Worm (Caenorhabditis elegans) whole organism, L4 larva: ENCODE measurements around the gene W06B4.2.
A peak's percentile ranks its signal among the peaks of the same experiment; 100 is the strongest.

Source experiments
- F49E8.2 ChIP-seq: sonication (generic microtip); optimal IDR thresholded peaks from 2 replicates; lab custom pipeline; 2016; ENCODE audit warnings: missing compliant biosample characterization, mild to moderate bottlenecking, missing genetic modification characterization, borderline replicate concordance
- R02D3.7 ChIP-seq: fragments of 150-350 bp; sonication (generic microtip); optimal IDR thresholded peaks from 3 replicates; lab custom pipeline; 2014; ENCODE audit warnings: missing biosample characterization, missing genetic modification characterization
- T20F7.1 ChIP-seq: fragments of 200-800 bp; sonication (Bioruptor generic); optimal IDR thresholded peaks from 2 replicates; lab custom pipeline; 2018; ENCODE audit warnings: mild to moderate bottlenecking, missing genetic modification characterization, missing compliant biosample characterization
- ZK546.5 ChIP-seq, 2 experiments: sonication (generic microtip); optimal IDR thresholded peaks; 2 replicates each; lab custom pipeline; 2017; ENCODE audit warnings: missing biosample characterization in 2 of 2, missing genetic modification characterization in 2 of 2
- aha-1 ChIP-seq: fragments of 150-350 bp; peaks from one replicate; lab custom pipeline; 2014; ENCODE audit warnings: missing biosample characterization, missing genetic modification characterization
- aly-2 ChIP-seq: sonication (generic microtip); optimal IDR thresholded peaks from 2 replicates; lab custom pipeline; 2018; ENCODE audit warnings: missing biosample characterization, missing genetic modification characterization
- attf-4 ChIP-seq: sonication (generic microtip); optimal IDR thresholded peaks from 3 replicates; lab custom pipeline; 2017; ENCODE audit warnings: missing biosample characterization, missing genetic modification characterization
- ceh-20 ChIP-seq: fragments of 200-800 bp; sonication (Bioruptor generic); IDR thresholded peaks from 2 replicates; pipeline ENCODE4 v1.3.6; 2022; ENCODE audit warnings: missing genetic modification reagents, missing genetic modification characterization, missing compliant biosample characterization
- ceh-28 ChIP-seq: fragments of 150-350 bp; optimal IDR thresholded peaks from 2 replicates; lab custom pipeline; 2014; ENCODE audit warnings: missing biosample characterization, missing genetic modification reagents, missing genetic modification characterization
- ceh-32 ChIP-seq: sonication (generic microtip); optimal IDR thresholded peaks from 2 replicates; lab custom pipeline; 2016; ENCODE audit warnings: mild to moderate bottlenecking, missing genetic modification characterization, missing compliant biosample characterization; ENCODE audit not compliant: poor library complexity
- ceh-82 ChIP-seq: sonication (generic microtip); optimal IDR thresholded peaks from 2 replicates; lab custom pipeline; 2017; ENCODE audit warnings: missing biosample characterization, missing genetic modification characterization
- ces-1 ChIP-seq: fragments of 150-350 bp; sonication (generic microtip); optimal IDR thresholded peaks from 4 replicates; lab custom pipeline; 2014; ENCODE audit warnings: missing biosample characterization, missing genetic modification reagents, missing genetic modification characterization
- cey-2 ChIP-seq: sonication (generic microtip); optimal IDR thresholded peaks from 3 replicates; lab custom pipeline; 2017; ENCODE audit warnings: missing genetic modification characterization, mild to moderate bottlenecking, missing compliant biosample characterization, antibody characterized with exemption, borderline replicate concordance; ENCODE audit not compliant: insufficient read depth
- ctbp-1 ChIP-seq: fragments of 200-800 bp; sonication (Bioruptor generic); IDR thresholded peaks from 2 replicates; pipeline ENCODE4 v1.3.6; 2022; ENCODE audit warnings: missing genetic modification reagents, missing genetic modification characterization, missing compliant biosample characterization
- daf-16 ChIP-seq, 3 experiments: sonication (generic microtip); optimal IDR thresholded peaks; 2 replicates each; lab custom pipeline; 2016 to 2017; ENCODE audit warnings: missing genetic modification characterization in 3 of 3, missing genetic modification reagents in 3 of 3, mild to moderate bottlenecking in 2 of 3, missing compliant biosample characterization in 2 of 3, missing biosample characterization in 1 of 3, moderate library complexity in 1 of 3
- daf-19 ChIP-seq: fragments of 200-800 bp; sonication (Bioruptor generic); conservative IDR thresholded peaks from 2 replicates; pipeline ENCODE4 v1.3.6; 2022; ENCODE audit warnings: missing genetic modification characterization, missing compliant biosample characterization
- daf-8 ChIP-seq: fragments of 200-800 bp; sonication (Bioruptor generic); IDR thresholded peaks from 2 replicates; pipeline ENCODE4 v1.3.6; 2022; ENCODE audit warnings: missing genetic modification characterization, missing compliant biosample characterization
- dmd-6 ChIP-seq: fragments of 200-800 bp; sonication (Bioruptor generic); IDR thresholded peaks from 2 replicates; pipeline ENCODE4 v1.3.6; 2022; ENCODE audit warnings: missing genetic modification reagents, missing genetic modification characterization, missing compliant biosample characterization
- dmd-8 ChIP-seq: fragments of 200-800 bp; sonication (Bioruptor generic); IDR thresholded peaks from 2 replicates; pipeline ENCODE4 v1.3.6; 2022; ENCODE audit warnings: missing genetic modification characterization, missing compliant biosample characterization
- dpl-1 ChIP-seq: fragments of 150-350 bp; optimal IDR thresholded peaks from 2 replicates; lab custom pipeline; 2014; ENCODE audit warnings: missing biosample characterization, missing genetic modification reagents, missing genetic modification characterization
- dve-1 ChIP-seq: sonication (generic microtip); optimal IDR thresholded peaks from 2 replicates; lab custom pipeline; 2017; ENCODE audit warnings: antibody characterized with exemption, mild to moderate bottlenecking, missing genetic modification characterization, missing compliant biosample characterization; ENCODE audit not compliant: insufficient read depth
- fkh-10 ChIP-seq: fragments of 150-350 bp; optimal IDR thresholded peaks from 2 replicates; lab custom pipeline; 2014; ENCODE audit warnings: missing biosample characterization, missing genetic modification reagents, missing genetic modification characterization
- fos-1 ChIP-seq: fragments of 150-350 bp; optimal IDR thresholded peaks from 2 replicates; lab custom pipeline; 2014; ENCODE audit warnings: missing biosample characterization, missing genetic modification characterization
- gei-8 ChIP-seq: fragments of 200-800 bp; sonication (Bioruptor generic); optimal IDR thresholded peaks from 2 replicates; lab custom pipeline; 2018; ENCODE audit warnings: mild to moderate bottlenecking, missing genetic modification characterization, missing compliant biosample characterization
- hif-1 ChIP-seq, 2 experiments: sonication (generic microtip); optimal IDR thresholded peaks; 2 replicates each; lab custom pipeline; 2016 to 2017; ENCODE audit warnings: missing compliant biosample characterization in 2 of 2, missing genetic modification characterization in 2 of 2, missing genetic modification reagents in 2 of 2, missing genotype in 2 of 2, mild to moderate bottlenecking in 1 of 2
- hlh-11 ChIP-seq: fragments of 200-800 bp; sonication (Bioruptor generic); optimal IDR thresholded peaks from 2 replicates; lab custom pipeline; 2018; ENCODE audit warnings: mild to moderate bottlenecking, missing genetic modification characterization, missing compliant biosample characterization
- hlh-30 ChIP-seq: sonication (generic microtip); optimal IDR thresholded peaks from 2 replicates; lab custom pipeline; 2017; ENCODE audit warnings: antibody characterized with exemption, mild to moderate bottlenecking, missing genetic modification characterization, missing compliant biosample characterization; ENCODE audit not compliant: insufficient read depth
- hmg-1.1 ChIP-seq: fragments of 200-800 bp; sonication (Bioruptor generic); IDR thresholded peaks from 2 replicates; pipeline ENCODE4 v1.3.6; 2022; ENCODE audit warnings: missing genetic modification reagents, missing genetic modification characterization, missing compliant biosample characterization
- lin-13 ChIP-seq: fragments of 150-350 bp; optimal IDR thresholded peaks from 2 replicates; lab custom pipeline; 2014; ENCODE audit warnings: missing biosample characterization, missing genetic modification reagents, missing genetic modification characterization
- lin-38 ChIP-seq: fragments of 200-800 bp; sonication (Bioruptor generic); IDR thresholded peaks from 2 replicates; pipeline ENCODE4 v1.3.6; 2022; ENCODE audit warnings: missing genetic modification reagents, missing genetic modification characterization, missing compliant biosample characterization
- lin-39 ChIP-seq: fragments of 150-350 bp; optimal IDR thresholded peaks from 2 replicates; lab custom pipeline; 2014; ENCODE audit warnings: missing biosample characterization, missing genetic modification reagents, missing genetic modification characterization
- lsy-2 ChIP-seq, 2 experiments: fragments of 150-350 bp in 1 of 2; sonication (generic microtip) in 1 of 2; optimal IDR thresholded peaks; 2 replicates each; lab custom pipeline; 2014 to 2017; ENCODE audit warnings: missing biosample characterization in 2 of 2, missing genetic modification characterization in 2 of 2
- madf-9 ChIP-seq: fragments of 200-800 bp; sonication (Bioruptor generic); conservative IDR thresholded peaks from 2 replicates; pipeline ENCODE4 v1.3.6; 2022; ENCODE audit warnings: missing genetic modification reagents, missing genetic modification characterization, missing compliant biosample characterization
- mep-1 ChIP-seq: fragments of 150-350 bp; sonication (generic microtip); optimal IDR thresholded peaks from 3 replicates; lab custom pipeline; 2014; ENCODE audit warnings: missing biosample characterization, missing genetic modification characterization
- nhr-10 ChIP-seq: fragments of 150-350 bp; optimal IDR thresholded peaks from 2 replicates; lab custom pipeline; 2014; ENCODE audit warnings: missing biosample characterization, missing genetic modification characterization
- nhr-102 ChIP-seq: sonication (generic microtip); optimal IDR thresholded peaks from 2 replicates; lab custom pipeline; 2016; ENCODE audit warnings: mild to moderate bottlenecking, missing genetic modification characterization, moderate library complexity, missing compliant biosample characterization
- nhr-42 ChIP-seq: fragments of 200-800 bp; sonication (Bioruptor generic); IDR thresholded peaks from 2 replicates; pipeline ENCODE4 v1.3.6; 2022; ENCODE audit warnings: missing genetic modification characterization, missing compliant biosample characterization
- nhr-6 ChIP-seq: fragments of 150-350 bp; optimal IDR thresholded peaks from 2 replicates; lab custom pipeline; 2014; ENCODE audit warnings: missing biosample characterization, missing genetic modification characterization
- nhr-76 ChIP-seq: fragments of 150-350 bp; optimal IDR thresholded peaks from 2 replicates; lab custom pipeline; 2014; ENCODE audit warnings: missing biosample characterization, missing genetic modification characterization
- pha-4 ChIP-seq, 2 experiments: fragments of 150-350 bp in 1 of 2; fragments of 200-800 bp in 1 of 2; sonication (Bioruptor generic) in 1 of 2; IDR thresholded peaks in 1 of 2; optimal IDR thresholded peaks in 1 of 2; 2 replicates each; pipeline versions ENCODE4 v1.3.6 to Lab custom; 2014 to 2022; ENCODE audit warnings: missing genetic modification characterization in 2 of 2, missing genetic modification reagents in 2 of 2, missing biosample characterization in 1 of 2, missing compliant biosample characterization in 1 of 2
- rbr-2 ChIP-seq: sonication (generic microtip); optimal IDR thresholded peaks from 2 replicates; lab custom pipeline; 2016; ENCODE audit warnings: missing genotype, missing genetic modification characterization, missing compliant biosample characterization
- skn-1 ChIP-seq: fragments of 150-350 bp; optimal IDR thresholded peaks from 2 replicates; lab custom pipeline; 2014; ENCODE audit warnings: missing biosample characterization, missing genetic modification characterization
- snpc-1.2 ChIP-seq: fragments of 200-800 bp; sonication (Bioruptor generic); IDR thresholded peaks from 2 replicates; pipeline ENCODE4 v1.3.6; 2022; ENCODE audit warnings: missing genetic modification reagents, missing genetic modification characterization, missing compliant biosample characterization
- snpc-4 ChIP-seq: fragments of 150-350 bp; optimal IDR thresholded peaks from 2 replicates; lab custom pipeline; 2014; ENCODE audit warnings: missing biosample characterization, missing genetic modification characterization
- spr-1 ChIP-seq: sonication (generic microtip); optimal IDR thresholded peaks from 2 replicates; lab custom pipeline; 2016; ENCODE audit warnings: mild to moderate bottlenecking, missing genetic modification characterization, missing compliant biosample characterization
- tra-1 ChIP-seq: fragments of 200-800 bp; sonication (Bioruptor generic); IDR thresholded peaks from 2 replicates; pipeline ENCODE4 v1.3.6; 2022; ENCODE audit warnings: missing genetic modification reagents, missing genetic modification characterization, missing compliant biosample characterization
- unc-62 ChIP-seq, 3 experiments: fragments of 150-350 bp in 1 of 3; sonication (generic microtip); optimal IDR thresholded peaks in 2 of 3; peaks in 1 of 3; 1 replicate in 1 of 3; 2 replicates in 2 of 3; lab custom pipeline; 2014 to 2017; ENCODE audit warnings: missing biosample characterization in 3 of 3, missing genetic modification characterization in 3 of 3, missing genetic modification reagents in 3 of 3, missing genotype in 1 of 3
- vab-7 ChIP-seq: fragments of 200-800 bp; sonication (Bioruptor generic); IDR thresholded peaks from 2 replicates; pipeline ENCODE4 v1.3.6; 2022; ENCODE audit warnings: missing genetic modification reagents, missing genetic modification characterization, missing compliant biosample characterization
- zfp-2 ChIP-seq: sonication (generic microtip); optimal IDR thresholded peaks from 2 replicates; lab custom pipeline; 2016; ENCODE audit warnings: mild to moderate bottlenecking, missing genetic modification characterization, missing compliant biosample characterization
- zip-2 ChIP-seq: fragments of 150-350 bp; optimal IDR thresholded peaks from 2 replicates; lab custom pipeline; 2014; ENCODE audit warnings: missing biosample characterization, missing genetic modification characterization

Gene W06B4.2

ce11 chrII:4456024-4456423, 11.9 kb upstream of the W06B4.2 start:
- 0 out of 2 replicates have a peak, but pooled peaks have one; percentile 21 for TF ChIP-seq ctbp-1 (GFP tag; lab: Robert Waterston, UW)
- TF ChIP-seq nhr-6 (tag; lab: Kevin White, UChicago): no peak
- no peak for TF ChIP-seq gei-8
- peak; percentile 84 for TF ChIP-seq aha-1 (tag; lab: Kevin White, UChicago)
- peak; percentile 21 for TF ChIP-seq mep-1 (tag; lab: Kevin White, UChicago)
- TF ChIP-seq dmd-6 (GFP tag; lab: Robert Waterston, UW): no peak
- no peak for TF ChIP-seq daf-19 (GFP tag; lab: Robert Waterston, UW)
- no peak for TF ChIP-seq ZK546.5 (tag; optimal IDR thresholded peaks at IDR 0.05; lab: Kevin White, UChicago)
- TF ChIP-seq tra-1 (GFP tag; lab: Robert Waterston, UW): no peak
- TF ChIP-seq ceh-20 (GFP tag; lab: Robert Waterston, UW): no peak
- peak; percentile 25 for TF ChIP-seq hlh-30
- no peak for TF ChIP-seq fos-1
- no peak for TF ChIP-seq nhr-42 (GFP tag; lab: Robert Waterston, UW)
- no peak for TF ChIP-seq nhr-76 (tag; lab: Kevin White, UChicago)
- no peak for TF ChIP-seq madf-9 (GFP tag; lab: Robert Waterston, UW)
- no peak for TF ChIP-seq nhr-102 (tag; lab: Kevin White, UChicago)
- TF ChIP-seq F49E8.2 (tag; lab: Kevin White, UChicago): no peak
- peak; percentile 56 for TF ChIP-seq rbr-2 (tag; lab: Kevin White, UChicago)
- no peak for TF ChIP-seq daf-8 (GFP tag; lab: Robert Waterston, UW)
- no peak; the same call in 1 of the 2 replicates for TF ChIP-seq pha-4 (GFP tag; IDR thresholded peaks at IDR 0.05; lab: Robert Waterston, UW)
- no peak for TF ChIP-seq pha-4 (tag; optimal IDR thresholded peaks at IDR 0.05; lab: Kevin White, UChicago)
- no peak for TF ChIP-seq dve-1 (tag; lab: Kevin White, UChicago)
- no peak for TF ChIP-seq spr-1 (tag; lab: Kevin White, UChicago)
- TF ChIP-seq vab-7 (GFP tag; lab: Robert Waterston, UW): no peak
- TF ChIP-seq lin-13 (GFP tag; lab: Kevin White, UChicago): no peak
- TF ChIP-seq attf-4 (tag; lab: Kevin White, UChicago): no peak
- no peak for TF ChIP-seq snpc-1.2 (GFP tag; lab: Robert Waterston, UW)
- TF ChIP-seq dpl-1 (GFP tag; lab: Kevin White, UChicago): no peak
- no peak for TF ChIP-seq aly-2 (tag; lab: Kevin White, UChicago)
- TF ChIP-seq nhr-10 (tag; lab: Kevin White, UChicago): no peak
- no peak for TF ChIP-seq ceh-32 (tag; lab: Kevin White, UChicago)
- no peak for TF ChIP-seq ces-1 (GFP tag; lab: Kevin White, UChicago)
- TF ChIP-seq daf-16 (GFP tag; optimal IDR thresholded peaks at IDR 0.05; lab: Kevin White, UChicago): no peak
- TF ChIP-seq daf-16 (tag; optimal IDR thresholded peaks at IDR 0.05; lab: Kevin White, UChicago): no peak
- peak; percentile 17 to 49 for TF ChIP-seq lsy-2 (tag; optimal IDR thresholded peaks at IDR 0.05; lab: Kevin White, UChicago)
- no peak for TF ChIP-seq skn-1 (tag; lab: Kevin White, UChicago)
- no peak for TF ChIP-seq dmd-8 (GFP tag; lab: Robert Waterston, UW)
- no peak for TF ChIP-seq ceh-82
- TF ChIP-seq snpc-4: no peak
- TF ChIP-seq unc-62 (GFP tag; optimal IDR thresholded peaks at IDR 0.05 in 1 of 2; lab: Kevin White, UChicago): peak in 1 of 2 experiments; percentile 32
- no peak for TF ChIP-seq unc-62 (tag; optimal IDR thresholded peaks at IDR 0.05; lab: Kevin White, UChicago)
- TF ChIP-seq cey-2 (tag; lab: Kevin White, UChicago): no peak
- peak; percentile 72 for TF ChIP-seq fkh-10 (GFP tag; lab: Kevin White, UChicago)
- TF ChIP-seq T20F7.1 (GFP tag; lab: Kevin White, UChicago): no peak
- peak; percentile 11 for TF ChIP-seq hlh-11 (tag; lab: Kevin White, UChicago)
- TF ChIP-seq lin-38 (GFP tag; lab: Robert Waterston, UW): 0 out of 2 replicates have a peak, but pooled peaks have one; percentile 28
- no peak for TF ChIP-seq ceh-28
- no peak for TF ChIP-seq zip-2 (tag; lab: Kevin White, UChicago)
- no peak for TF ChIP-seq hif-1 (tag; optimal IDR thresholded peaks at IDR 0.05; lab: Kevin White, UChicago)
- no peak for TF ChIP-seq R02D3.7 (tag; lab: Kevin White, UChicago)
- no peak for TF ChIP-seq zfp-2 (tag; lab: Kevin White, UChicago)
- peak; percentile 86 for TF ChIP-seq hmg-1.1 (GFP tag; lab: Robert Waterston, UW)
- TF ChIP-seq lin-39 (tag; lab: Kevin White, UChicago): no peak
